Fruit fly (Drosophila melanogaster) whole organism, pupa: ENCODE measurements around the gene CG3534.
A peak's percentile ranks its signal among the peaks of the same experiment; 100 is the strongest.

Source experiments
- CG12605 ChIP-seq: fragments of 200-800 bp; sonication (Bioruptor generic); IDR thresholded peaks from 2 replicates; pipeline ENCODE4 v1.3.6; 2022; ENCODE audit warnings: missing biosample characterization, missing genetic modification characterization
- CG13204 ChIP-seq: fragments of 200-800 bp; sonication (Bioruptor generic); optimal IDR thresholded peaks from 2 replicates; lab custom pipeline; 2018; ENCODE audit warnings: missing biosample characterization, mild to moderate bottlenecking, missing genetic modification characterization, moderate library complexity
- CG14655 ChIP-seq: fragments of 200-800 bp; sonication (Bioruptor generic); optimal IDR thresholded peaks from 3 replicates; lab custom pipeline; 2017; ENCODE audit warnings: mild to moderate bottlenecking, missing biosample characterization, missing genetic modification reagents, missing genetic modification characterization
- CG15710 ChIP-seq: fragments of 200-800 bp; sonication (Bioruptor generic); optimal IDR thresholded peaks from 2 replicates; lab custom pipeline; 2018; ENCODE audit warnings: missing biosample characterization, mild to moderate bottlenecking, missing genetic modification characterization, moderate library complexity
- CG17806 ChIP-seq: fragments of 200-800 bp; sonication (Bioruptor generic); optimal IDR thresholded peaks from 2 replicates; lab custom pipeline; 2018; ENCODE audit warnings: missing biosample characterization, mild to moderate bottlenecking, missing genetic modification characterization, moderate library complexity
- CG32121 ChIP-seq: fragments of 200-800 bp; sonication (Bioruptor generic); IDR thresholded peaks from 2 replicates; pipeline ENCODE4 v1.3.6; 2022; ENCODE audit warnings: missing biosample characterization, missing genetic modification characterization
- CG34367 ChIP-seq: fragments of 200-800 bp; sonication (Bioruptor generic); optimal IDR thresholded peaks from 2 replicates; lab custom pipeline; 2018; ENCODE audit warnings: missing biosample characterization, mild to moderate bottlenecking, missing genetic modification characterization
- CG8159 ChIP-seq: fragments of 200-800 bp; sonication (Bioruptor generic); optimal IDR thresholded peaks from 3 replicates; lab custom pipeline; 2018; ENCODE audit warnings: missing biosample characterization, mild to moderate bottlenecking, missing genetic modification characterization, moderate library complexity
- CG8301 ChIP-seq: fragments of 200-800 bp; sonication (Bioruptor generic); optimal IDR thresholded peaks from 2 replicates; lab custom pipeline; 2018; ENCODE audit warnings: missing biosample characterization, mild to moderate bottlenecking, missing genetic modification characterization
- CG9948 ChIP-seq: fragments of 200-800 bp; sonication (Bioruptor generic); optimal IDR thresholded peaks from 2 replicates; lab custom pipeline; 2018; ENCODE audit warnings: missing biosample characterization, mild to moderate bottlenecking, missing genetic modification characterization, moderate library complexity
- D1 ChIP-seq: fragments of 200-800 bp; sonication (Bioruptor generic); optimal IDR thresholded peaks from 2 replicates; lab custom pipeline; 2018; ENCODE audit warnings: missing biosample characterization, mild to moderate bottlenecking, missing genetic modification characterization, moderate library complexity
- EcR ChIP-seq: fragments of 200-800 bp; sonication (Bioruptor generic); optimal IDR thresholded peaks from 3 replicates; lab custom pipeline; 2019; ENCODE audit warnings: missing biosample characterization, missing genetic modification characterization, mild to moderate bottlenecking, moderate library complexity, missing genetic modification reagents
- Ets98B ChIP-seq: fragments of 200-800 bp; sonication (Bioruptor generic); IDR thresholded peaks from 2 replicates; pipeline ENCODE4 v1.3.6; 2022; ENCODE audit warnings: missing biosample characterization, missing genetic modification characterization
- Pif1A ChIP-seq: fragments of 200-800 bp; sonication (Bioruptor generic); optimal IDR thresholded peaks from 3 replicates; lab custom pipeline; 2016; ENCODE audit warnings: missing biosample characterization, missing genetic modification characterization
- Pif1B ChIP-seq: fragments of 200-800 bp; sonication (Bioruptor generic); optimal IDR thresholded peaks from 3 replicates; lab custom pipeline; 2016; ENCODE audit warnings: missing biosample characterization, missing genetic modification characterization
- Snoo ChIP-seq: fragments of 200-800 bp; sonication (Bioruptor generic); optimal IDR thresholded peaks from 3 replicates; lab custom pipeline; 2017; ENCODE audit warnings: missing biosample characterization, mild to moderate bottlenecking, missing genetic modification characterization, inconsistent platforms
- fd96Ca ChIP-seq: fragments of 200-800 bp; sonication (Bioruptor generic); IDR thresholded peaks from 3 replicates; pipeline ENCODE4 v1.3.6; 2022; ENCODE audit warnings: missing biosample characterization, missing genetic modification characterization
- gl ChIP-seq: fragments of 200-800 bp; sonication (Bioruptor generic); optimal IDR thresholded peaks from 2 replicates; lab custom pipeline; 2018; ENCODE audit warnings: missing biosample characterization, mild to moderate bottlenecking, missing genetic modification characterization
- rn ChIP-seq: fragments of 200-800 bp; sonication (Bioruptor generic); IDR thresholded peaks from 2 replicates; pipeline ENCODE4 v1.3.6; 2022; ENCODE audit warnings: missing biosample characterization, missing genetic modification characterization

The CG3534 gene

DNA sequence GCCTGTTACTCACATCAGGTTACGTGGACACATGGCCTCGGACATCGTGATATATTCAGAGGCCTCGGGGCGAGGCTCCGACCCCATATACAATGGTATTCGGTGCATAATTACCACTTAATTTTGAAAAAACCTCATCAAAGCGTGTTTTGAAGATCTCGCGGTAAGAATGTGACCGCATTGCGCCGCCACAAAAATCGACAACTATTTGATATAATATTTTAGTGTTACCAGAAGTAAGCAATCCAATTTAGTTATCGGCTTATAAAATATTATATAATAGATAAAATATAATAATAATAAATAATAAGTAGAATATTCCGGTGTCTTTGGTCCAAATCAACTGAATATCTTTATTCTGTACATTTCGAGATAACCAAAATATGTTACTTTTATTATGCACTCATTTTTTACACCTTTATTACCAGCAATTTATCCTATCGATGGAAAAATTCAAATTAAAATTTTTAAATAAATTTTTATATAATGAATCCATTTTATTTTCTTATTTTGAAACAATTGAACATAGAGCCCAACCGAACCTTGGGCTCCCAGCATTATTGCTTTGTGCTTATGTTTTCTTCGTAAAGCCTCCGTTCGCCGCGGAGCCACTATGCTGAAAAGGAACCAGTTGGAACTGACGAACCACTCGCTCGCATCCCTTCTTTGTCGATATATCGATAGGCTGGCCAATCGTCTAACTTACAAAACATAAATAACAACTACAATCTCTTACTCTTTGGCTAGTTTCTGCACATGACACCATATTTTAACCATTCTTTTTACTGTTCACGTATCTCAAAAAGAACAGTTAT lies 44.0 kb downstream of the CG3534 start, which contains the start of the genes CG18213 and Trm7-32:
TSS of gene CG18213 (minus strand) at position 211 of the 815 bp plus-strand sequence.
TSS of gene Trm7-32 (plus strand) at position 690 of the 815 bp plus-strand sequence.
- TF ChIP-seq rn (GFP tag; lab: Robert Waterston, UW) (no peak), CG8159 (tag; lab: Kevin White, UChicago) (no peak), EcR (GFP tag; lab: Kevin White, UChicago) (no peak), CG9948 (tag; lab: Kevin White, UChicago) (no peak), Snoo (tag; lab: Kevin White, UChicago) (no peak), fd96Ca (GFP tag; lab: Robert Waterston, UW) (no peak), CG12605 (GFP tag; lab: Robert Waterston, UW) (no peak), CG17806 (tag; lab: Kevin White, UChicago) (no peak), CG32121 (no peak), Ets98B (GFP tag; lab: Robert Waterston, UW) (no peak), CG14655 (GFP tag; lab: Kevin White, UChicago) (no peak)

DNA sequence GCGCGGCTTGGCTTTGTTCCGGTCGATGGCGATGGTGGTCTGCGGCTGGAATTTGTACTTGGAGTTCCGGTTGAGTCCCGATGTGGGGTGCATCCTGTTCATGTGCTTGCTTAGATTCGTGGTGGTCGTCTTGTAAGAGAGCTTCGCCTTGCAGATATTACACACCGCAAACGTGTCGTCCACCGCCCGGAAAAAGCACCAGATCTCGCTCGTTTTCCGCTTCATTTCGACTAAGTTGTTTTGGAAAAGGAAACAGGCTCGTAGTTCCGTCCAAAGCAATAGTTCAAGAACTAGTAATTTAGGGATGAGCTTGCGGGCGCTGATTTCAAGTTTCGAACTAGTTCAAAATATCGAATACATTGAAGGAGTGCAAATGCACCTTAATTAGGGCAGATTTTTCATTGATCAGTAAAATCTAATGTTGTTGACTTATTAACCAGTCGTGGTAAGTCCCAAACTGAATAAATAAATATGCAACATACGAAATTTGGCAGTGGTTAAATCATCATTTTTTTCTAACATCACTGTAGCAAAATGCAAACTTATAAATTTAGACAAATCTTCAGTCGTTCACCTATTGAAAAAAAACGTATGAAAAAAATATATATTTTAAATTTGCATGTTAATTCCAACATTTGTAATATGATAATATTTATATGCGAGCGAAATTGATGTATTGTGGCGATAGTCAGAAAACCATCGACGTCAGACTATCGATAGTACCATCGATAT lies 46.8 kb downstream of the CG3534 start, which contains the start of the genes bdwf and Patr-1:
TSS of gene bdwf (minus strand) at position 299 of the 732 bp plus-strand sequence.
TSS of gene Patr-1 (plus strand) at position 727 of the 732 bp plus-strand sequence.
- TF ChIP-seq CG34367 (tag; lab: Kevin White, UChicago) (no peak), CG17806 (tag; lab: Kevin White, UChicago) (no peak), Pif1B (GFP tag; lab: Kevin White, UChicago) (no peak), CG8301 (no peak), rn (GFP tag; lab: Robert Waterston, UW) (no peak), Ets98B (GFP tag; lab: Robert Waterston, UW) (no peak), CG12605 (GFP tag; lab: Robert Waterston, UW) (no peak), CG8159 (tag; lab: Kevin White, UChicago) (no peak), CG14655 (GFP tag; lab: Kevin White, UChicago) (no peak), gl (tag; lab: Kevin White, UChicago) (no peak), Snoo (tag; lab: Kevin White, UChicago) (no peak), CG13204 (GFP tag; lab: Kevin White, UChicago) (no peak), D1 (tag; lab: Kevin White, UChicago) (no peak), fd96Ca (GFP tag; lab: Robert Waterston, UW) (no peak), Pif1A (no peak)
- TF ChIP-seq, all 21 proteins: peak for 0

DNA sequence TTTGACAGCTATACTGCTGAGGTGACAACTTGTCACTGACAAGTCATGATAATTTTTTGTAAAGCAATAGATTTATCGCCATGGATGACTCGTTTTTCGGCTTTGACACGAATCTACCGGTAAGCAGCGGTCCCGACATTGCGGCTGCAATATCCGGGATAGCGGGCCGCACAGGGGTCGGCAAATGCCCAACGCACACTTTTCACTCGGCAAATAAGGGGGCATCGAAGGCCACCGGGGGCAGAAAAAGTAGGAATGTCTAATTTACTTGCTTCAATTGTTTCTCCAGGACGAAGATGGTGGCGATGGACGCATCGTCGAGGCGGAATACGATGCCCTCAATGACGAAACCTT lies 47.3 kb downstream of the CG3534 start:
- TF ChIP-seq Ets98B (GFP tag; lab: Robert Waterston, UW) (no peak), CG32121 (no peak), CG8159 (tag; lab: Kevin White, UChicago) (no peak)

DNA sequence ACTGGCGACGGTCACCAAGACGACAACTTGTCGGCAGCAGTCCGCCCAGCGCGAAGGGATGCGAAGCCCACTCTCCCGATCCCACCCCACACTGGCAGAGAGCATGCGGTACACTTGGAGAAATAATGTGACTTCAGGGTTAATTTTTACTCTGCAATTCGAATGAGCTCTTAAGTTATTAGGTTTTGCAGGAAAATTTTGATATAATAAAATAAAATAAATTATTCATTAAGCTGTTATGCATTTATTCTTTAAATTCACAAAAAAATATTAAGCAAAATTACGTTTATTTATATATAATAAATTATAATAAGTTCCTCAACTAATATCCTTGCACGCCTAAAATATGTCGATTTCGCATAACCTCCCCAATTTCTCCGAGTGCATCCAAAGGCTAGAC lies 52.6 kb downstream of the CG3534 start:
- TF ChIP-seq Pif1A = no peak
- TF ChIP-seq CG32121 = no peak
- peak; percentile 46 for TF ChIP-seq CG9948 (tag; lab: Kevin White, UChicago)
- no peak for TF ChIP-seq CG14655 (GFP tag; lab: Kevin White, UChicago)
- TF ChIP-seq Ets98B (GFP tag; lab: Robert Waterston, UW) = no peak
- TF ChIP-seq EcR (GFP tag; lab: Kevin White, UChicago) = no peak
- TF ChIP-seq CG15710 (tag; lab: Kevin White, UChicago) = peak; percentile 48
- peak; percentile 33 for TF ChIP-seq CG17806 (tag; lab: Kevin White, UChicago)
- TF ChIP-seq CG8159 (tag; lab: Kevin White, UChicago) = peak; percentile 9
- peak; percentile 23 for TF ChIP-seq CG34367 (tag; lab: Kevin White, UChicago)
